Worm (Caenorhabditis elegans): ENCODE measurements around the gene sru-28.

sru-28 gene

ce11 chrV:1474486-1475125, 31.5 kb upstream of the sru-28 start, which contains the start of the genes F53E2.2 and unc-60 (continued):
- TF ChIP-seq daf-16 (GFP tag; optimal IDR thresholded peaks at IDR 0.05) (peak; percentile 11 to 27), daf-16 (tag; optimal IDR thresholded peaks at IDR 0.05) (peak; percentile 59), nhr-10 (tag; optimal IDR thresholded peaks at IDR 0.05) (no peak), F37D6.2 (tag; optimal IDR thresholded peaks at IDR 0.05) (peak; percentile 42), gei-8 (GFP tag; optimal IDR thresholded peaks at IDR 0.05) (no peak), mes-2 (tag; optimal IDR thresholded peaks at IDR 0.05; ENCODE audit: poor library complexity, severe bottlenecking) (peak; percentile 76), F10B5.3 (tag; optimal IDR thresholded peaks at IDR 0.05) (no peak), unc-62 (GFP tag; optimal IDR thresholded peaks at IDR 0.05 in 1 of 2) (peak in 1 of 2 experiments; percentile 92), unc-62 (tag; optimal IDR thresholded peaks at IDR 0.05) (no peak), mxl-2 (GFP tag; conservative IDR thresholded peaks at IDR 0.05) (no peak)

- TF ChIP-seq lin-38 (GFP tag; IDR thresholded peaks at IDR 0.05) (peak; percentile 47; the same call in 1 of the 2 replicates), F10B5.3 (tag; optimal IDR thresholded peaks at IDR 0.05) (no peak), Y105C5A.15 (GFP tag; IDR thresholded peaks at IDR 0.05) (0 out of 2 replicates have a peak, but pooled peaks have one; percentile 16), arid-1 (GFP tag; conservative IDR thresholded peaks at IDR 0.05) (peak; percentile 36; the same call in 1 of the 2 replicates), mep-1 (tag; optimal IDR thresholded peaks at IDR 0.05) (peak; percentile 1)
Observed at ce11 chrV:1476284-1476792, 29.8 kb upstream of the sru-28 start.

- peak; percentile 21 for TF ChIP-seq ama-1 (optimal IDR thresholded peaks at IDR 0.05)
- TF ChIP-seq mes-2 (tag; optimal IDR thresholded peaks at IDR 0.05; ENCODE audit: poor library complexity, severe bottlenecking): peak; percentile 4
- no peak for TF ChIP-seq mdl-1 (tag; optimal IDR thresholded peaks at IDR 0.05)
- no peak for TF ChIP-seq Y75B8A.6 (GFP tag; IDR thresholded peaks at IDR 0.05)
Observed at ce11 chrV:1476841-1477240, 29.3 kb upstream of the sru-28 start.

- TF ChIP-seq daf-16 (GFP tag; optimal IDR thresholded peaks at IDR 0.05) (peak in 1 of 2 experiments; percentile 1), daf-16 (tag; optimal IDR thresholded peaks at IDR 0.05) (no peak), nhr-11 (tag; optimal IDR thresholded peaks at IDR 0.05) (peak; percentile 39), tag-97 (GFP tag; IDR thresholded peaks at IDR 0.05) (no peak), aha-1 (tag) (no peak)
Observed at ce11 chrV:1480841-1481240, 25.3 kb upstream of the sru-28 start.

ce11 chrV:1481742-1482141, 24.4 kb upstream of the sru-28 start, which contains the start of gene C38C3.4:
Gene C38C3.4 (plus strand): TSS chrV:1482042.
- TF ChIP-seq mdl-1 (tag; optimal IDR thresholded peaks at IDR 0.05): no peak
- no peak for TF ChIP-seq nhr-102 (tag; optimal IDR thresholded peaks at IDR 0.05)
- no peak for TF ChIP-seq Y75B8A.6 (GFP tag; IDR thresholded peaks at IDR 0.05)
- TF ChIP-seq nhr-41 (GFP tag; IDR thresholded peaks at IDR 0.05): no peak
- TF ChIP-seq madf-5 (GFP tag; IDR thresholded peaks at IDR 0.05): no peak
- no peak for TF ChIP-seq hif-1 (tag; optimal IDR thresholded peaks at IDR 0.05)
- TF ChIP-seq ZK546.5 (tag; optimal IDR thresholded peaks at IDR 0.05): no peak
- no peak for TF ChIP-seq unc-39 (tag; optimal IDR thresholded peaks at IDR 0.05)
- TF ChIP-seq ztf-7 (tag; optimal IDR thresholded peaks at IDR 0.05): no peak
- TF ChIP-seq fos-1 (tag; optimal IDR thresholded peaks at IDR 0.05): no peak
- TF ChIP-seq dmd-9 (GFP tag; IDR thresholded peaks at IDR 0.05): no peak
- TF ChIP-seq zip-11 (GFP tag; IDR thresholded peaks at IDR 0.05): no peak
- TF ChIP-seq tra-1 (GFP tag; IDR thresholded peaks at IDR 0.05): no peak
- TF ChIP-seq nhr-237 (tag; optimal IDR thresholded peaks at IDR 0.05): no peak
- TF ChIP-seq mxl-2 (GFP tag; conservative IDR thresholded peaks at IDR 0.05): no peak
- TF ChIP-seq nhr-48 (tag; optimal IDR thresholded peaks at IDR 0.05): no peak
- TF ChIP-seq Y105C5A.15 (GFP tag; IDR thresholded peaks at IDR 0.05): no peak
- TF ChIP-seq set-16 (GFP tag; IDR thresholded peaks at IDR 0.05): no peak
- TF ChIP-seq madf-9 (GFP tag; conservative IDR thresholded peaks at IDR 0.05): no peak
- no peak for TF ChIP-seq nhr-10 (tag; optimal IDR thresholded peaks at IDR 0.05)

Data from whole organism, L4 larva.